Fruit fly (Drosophila melanogaster) whole organism, embryonic: ENCODE measurements around the gene Eip63F-1.

Experiments
- Blimp-1 ChIP-seq: fragments of 200-800 bp; sonication (Bioruptor generic); optimal IDR thresholded peaks from 3 replicates; lab custom pipeline; 2018; ENCODE audit warnings: missing biosample characterization, missing genetic modification characterization, mild to moderate bottlenecking, moderate library complexity, missing genetic modification reagents
- CG10267 ChIP-seq: fragments of 200-800 bp; sonication (Bioruptor generic); optimal IDR thresholded peaks from 2 replicates; lab custom pipeline; 2018; ENCODE audit warnings: missing biosample characterization, mild to moderate bottlenecking, missing genetic modification characterization, moderate library complexity
- CG10979 ChIP-seq: fragments of 200-800 bp; sonication (Bioruptor generic); optimal IDR thresholded peaks from 2 replicates; lab custom pipeline; 2018; ENCODE audit warnings: missing biosample characterization, mild to moderate bottlenecking, missing genetic modification characterization, moderate library complexity
- CG12155 ChIP-seq: fragments of 200-800 bp; sonication (Bioruptor generic); optimal IDR thresholded peaks from 3 replicates; lab custom pipeline; 2016; ENCODE audit warnings: missing biosample characterization, missing genetic modification characterization
- CG1233 ChIP-seq: fragments of 200-800 bp; sonication (Bioruptor generic); optimal IDR thresholded peaks from 4 replicates; lab custom pipeline; 2018; ENCODE audit warnings: missing biosample characterization, mild to moderate bottlenecking, missing genetic modification characterization
- CG12391 ChIP-seq: fragments of 200-800 bp; sonication (Bioruptor generic); optimal IDR thresholded peaks from 3 replicates; lab custom pipeline; 2018; ENCODE audit warnings: missing biosample characterization, mild to moderate bottlenecking, missing genetic modification characterization, moderate library complexity
- CG17361 ChIP-seq: fragments of 200-800 bp; sonication (Bioruptor generic); IDR thresholded peaks from 3 replicates; pipeline ENCODE4 v1.3.6; 2022; ENCODE audit warnings: missing biosample characterization, missing genetic modification characterization
- CG17385 ChIP-seq: fragments of 200-800 bp; sonication (Bioruptor generic); optimal IDR thresholded peaks from 3 replicates; lab custom pipeline; 2018; ENCODE audit warnings: missing biosample characterization, mild to moderate bottlenecking, missing genetic modification characterization
- CG17912 ChIP-seq: fragments of 200-800 bp; sonication (Bioruptor generic); optimal IDR thresholded peaks from 2 replicates; lab custom pipeline; 2018; ENCODE audit warnings: missing biosample characterization, mild to moderate bottlenecking, missing genetic modification characterization
- CG18262 ChIP-seq: fragments of 200-800 bp; optimal IDR thresholded peaks from 3 replicates; lab custom pipeline; 2019; ENCODE audit warnings: missing biosample characterization, mild to moderate bottlenecking, missing genetic modification characterization, moderate library complexity
- CG2129 ChIP-seq: fragments of 200-800 bp; sonication (Bioruptor generic); IDR thresholded peaks from 2 replicates; pipeline ENCODE4 v1.3.6; 2022; ENCODE audit warnings: missing biosample characterization, missing genetic modification characterization; ENCODE audit not compliant: partially characterized antibody
- CG2199 ChIP-seq: fragments of 200-800 bp; sonication (Bioruptor generic); IDR thresholded peaks from 3 replicates; pipeline ENCODE4 v1.3.6; 2022; ENCODE audit warnings: missing biosample characterization, missing genetic modification characterization
- CG30431 ChIP-seq: fragments of 200-800 bp; sonication (Bioruptor generic); optimal IDR thresholded peaks from 2 replicates; lab custom pipeline; 2017; ENCODE audit warnings: missing biosample characterization, missing genetic modification characterization
- CG31365 ChIP-seq: fragments of 200-800 bp; sonication (Bioruptor generic); optimal IDR thresholded peaks from 2 replicates; lab custom pipeline; 2018; ENCODE audit warnings: missing biosample characterization, mild to moderate bottlenecking, missing genetic modification characterization
- CG34224 ChIP-seq: fragments of 200-800 bp; sonication (Bioruptor generic); IDR thresholded peaks from 3 replicates; pipeline ENCODE4 v1.3.6; 2022; ENCODE audit warnings: missing biosample characterization, missing genetic modification characterization; ENCODE audit not compliant: partially characterized antibody
- CG34376 ChIP-seq: fragments of 200-800 bp; sonication (Bioruptor generic); optimal IDR thresholded peaks from 2 replicates; lab custom pipeline; 2018; ENCODE audit warnings: missing biosample characterization, mild to moderate bottlenecking, missing genetic modification characterization
- CG3838 ChIP-seq: fragments of 200-800 bp; sonication (Bioruptor generic); optimal IDR thresholded peaks from 3 replicates; lab custom pipeline; 2016; ENCODE audit warnings: missing biosample characterization, missing genetic modification characterization
- CG4424 ChIP-seq: fragments of 200-800 bp; sonication (Bioruptor generic); optimal IDR thresholded peaks from 3 replicates; lab custom pipeline; 2016; ENCODE audit warnings: missing biosample characterization, missing genetic modification characterization
- CG5245 ChIP-seq: fragments of 200-800 bp; sonication (Bioruptor generic); optimal IDR thresholded peaks from 3 replicates; lab custom pipeline; 2016; ENCODE audit warnings: missing biosample characterization, missing genetic modification characterization
- CG9727 ChIP-seq: fragments of 200-800 bp; sonication (Bioruptor generic); optimal IDR thresholded peaks from 3 replicates; lab custom pipeline; 2017; ENCODE audit warnings: missing biosample characterization, mild to moderate bottlenecking, missing genetic modification characterization
- Chrac-16 ChIP-seq: fragments of 200-800 bp; sonication (Bioruptor generic); optimal IDR thresholded peaks from 3 replicates; lab custom pipeline; 2016; ENCODE audit warnings: missing biosample characterization, missing genetic modification characterization
- Dll ChIP-seq: fragments of 200-800 bp; sonication (Bioruptor generic); IDR thresholded peaks from 4 replicates; pipeline ENCODE4 v1.3.6; 2022; ENCODE audit warnings: missing biosample characterization, missing genetic modification characterization; ENCODE audit not compliant: partially characterized antibody
- Drgx ChIP-seq: fragments of 200-800 bp; sonication (Bioruptor generic); IDR thresholded peaks from 2 replicates; pipeline ENCODE4 v1.3.6; 2022; ENCODE audit warnings: missing biosample characterization, missing genetic modification characterization
- Hsf ChIP-seq: fragments of 200-800 bp; sonication (Bioruptor generic); optimal IDR thresholded peaks from 3 replicates; lab custom pipeline; 2016; ENCODE audit warnings: missing biosample characterization, missing genetic modification characterization
- Lim3 ChIP-seq: fragments of 200-800 bp; sonication (Bioruptor generic); IDR thresholded peaks from 2 replicates; pipeline ENCODE4 v1.3.6; 2022; ENCODE audit warnings: missing biosample characterization, missing genetic modification characterization
- Oli ChIP-seq: fragments of 200-800 bp; sonication (Bioruptor generic); optimal IDR thresholded peaks from 2 replicates; lab custom pipeline; 2018; ENCODE audit warnings: missing biosample characterization, mild to moderate bottlenecking, missing genetic modification characterization, moderate library complexity
- Six4 ChIP-seq: fragments of 200-800 bp; sonication (Bioruptor generic); optimal IDR thresholded peaks from 2 replicates; lab custom pipeline; 2016; ENCODE audit warnings: missing biosample characterization, missing genetic modification characterization
- Xbp1 ChIP-seq: fragments of 200-800 bp; sonication (Bioruptor generic); optimal IDR thresholded peaks from 3 replicates; lab custom pipeline; 2016; ENCODE audit warnings: missing biosample characterization, mild to moderate bottlenecking, missing genetic modification characterization
- Xrp1 ChIP-seq: fragments of 200-800 bp; sonication (Bioruptor generic); IDR thresholded peaks from 2 replicates; pipeline ENCODE4 v1.3.6; 2022; ENCODE audit warnings: missing biosample characterization, missing genetic modification characterization
- abd-A ChIP-seq: fragments of 200-800 bp; sonication (Bioruptor generic); optimal IDR thresholded peaks from 3 replicates; lab custom pipeline; 2019; ENCODE audit warnings: missing biosample characterization, mild to moderate bottlenecking, missing genetic modification characterization, moderate library complexity
- ac ChIP-seq: fragments of 200-800 bp; sonication (Bioruptor generic); optimal IDR thresholded peaks from 3 replicates; lab custom pipeline; 2017; ENCODE audit warnings: missing biosample characterization, mild to moderate bottlenecking, missing genetic modification characterization
- bsh ChIP-seq, 2 experiments: fragments of 200-800 bp; sonication (Bioruptor generic); optimal IDR thresholded peaks; 2 replicates each; lab custom pipeline; 2017 to 2018; ENCODE audit warnings: mild to moderate bottlenecking in 2 of 2, missing biosample characterization in 2 of 2, missing genetic modification characterization in 2 of 2, moderate library complexity in 1 of 2
- cad ChIP-seq: fragments of >200 bp; optimal IDR thresholded peaks from 2 replicates; lab custom pipeline; 2017; ENCODE audit warnings: missing biosample characterization, missing genetic modification characterization
- chif ChIP-seq, 2 experiments: fragments of 200-800 bp; sonication (Bioruptor generic); optimal IDR thresholded peaks; 3 replicates each; lab custom pipeline; 2016; ENCODE audit warnings: missing biosample characterization in 2 of 2, missing genetic modification characterization in 2 of 2
- croc ChIP-seq: fragments of 200-800 bp; sonication (Bioruptor generic); conservative IDR thresholded peaks from 3 replicates; pipeline ENCODE4 v1.3.6; 2022; ENCODE audit warnings: missing biosample characterization, missing genetic modification characterization
- dmrt11E ChIP-seq: fragments of 200-800 bp; sonication (Bioruptor generic); optimal IDR thresholded peaks from 3 replicates; lab custom pipeline; 2018; ENCODE audit warnings: missing biosample characterization, mild to moderate bottlenecking, missing genetic modification characterization, moderate library complexity
- ewg ChIP-seq: fragments of 200-800 bp; sonication (Bioruptor generic); optimal IDR thresholded peaks from 3 replicates; lab custom pipeline; 2017; ENCODE audit warnings: mild to moderate bottlenecking, missing biosample characterization, missing genetic modification reagents, missing genetic modification characterization
- ftz-f1 ChIP-seq: fragments of 200-800 bp; sonication (Bioruptor generic); optimal IDR thresholded peaks from 2 replicates; lab custom pipeline; 2016; ENCODE audit warnings: missing biosample characterization, missing genetic modification characterization
- jing ChIP-seq: fragments of 200-800 bp; sonication (Bioruptor generic); optimal IDR thresholded peaks from 2 replicates; lab custom pipeline; 2018; ENCODE audit warnings: missing biosample characterization, mild to moderate bottlenecking, missing genetic modification characterization
- lola ChIP-seq, 3 experiments: fragments of >200 bp in 2 of 3; fragments of 200-800 bp in 1 of 3; sonication (Bioruptor generic) in 1 of 3; optimal IDR thresholded peaks; 2 replicates each; lab custom pipeline; 2017 to 2019; ENCODE audit warnings: missing biosample characterization in 3 of 3, missing genetic modification characterization in 3 of 3, mild to moderate bottlenecking in 1 of 3, moderate library complexity in 1 of 3
- nerfin-2 ChIP-seq: fragments of 200-800 bp; sonication (Bioruptor generic); IDR thresholded peaks from 2 replicates; pipeline ENCODE4 v1.3.6; 2022; ENCODE audit warnings: missing biosample characterization, missing genetic modification characterization; ENCODE audit not compliant: partially characterized antibody
- nmo ChIP-seq: fragments of 200-800 bp; sonication (Bioruptor generic); optimal IDR thresholded peaks from 2 replicates; lab custom pipeline; 2018; ENCODE audit warnings: missing biosample characterization, mild to moderate bottlenecking, missing genetic modification characterization, moderate library complexity
- nom ChIP-seq: fragments of 200-800 bp; sonication (Bioruptor generic); optimal IDR thresholded peaks from 2 replicates; lab custom pipeline; 2017; ENCODE audit warnings: missing biosample characterization, missing genetic modification characterization, mild to moderate bottlenecking, moderate library complexity, missing genetic modification reagents
- org-1 ChIP-seq: fragments of 200-800 bp; sonication (Bioruptor generic); optimal IDR thresholded peaks from 2 replicates; lab custom pipeline; 2017; ENCODE audit warnings: missing biosample characterization, missing genetic modification characterization
- prd ChIP-seq, 3 experiments: fragments of >200 bp in 2 of 3; fragments of 200-800 bp in 1 of 3; sonication (Bioruptor generic) in 1 of 3; optimal IDR thresholded peaks in 2 of 3; IDR thresholded peaks in 1 of 3; 2 replicates in 2 of 3; 3 replicates in 1 of 3; pipeline versions ENCODE4 v1.3.6 to Lab custom; 2017 to 2022; ENCODE audit warnings: missing biosample characterization in 1 of 3, missing genetic modification characterization in 1 of 3
- row ChIP-seq: fragments of 200-800 bp; sonication (Bioruptor generic); IDR thresholded peaks from 3 replicates; pipeline ENCODE4 v1.3.6; 2022; ENCODE audit warnings: missing biosample characterization, missing genetic modification characterization
- sna ChIP-seq: fragments of 200-800 bp; sonication (Bioruptor generic); IDR thresholded peaks from 2 replicates; pipeline ENCODE4 v1.3.6; 2022; ENCODE audit warnings: missing biosample characterization, missing genetic modification characterization; ENCODE audit not compliant: partially characterized antibody
- tin ChIP-seq: fragments of 200-800 bp; sonication (Bioruptor generic); optimal IDR thresholded peaks from 3 replicates; lab custom pipeline; 2016; ENCODE audit warnings: missing biosample characterization, missing genetic modification characterization
- tll ChIP-seq, 2 experiments: fragments of 200-800 bp in 1 of 2; fragments of >200 bp in 1 of 2; sonication (Bioruptor generic) in 1 of 2; optimal IDR thresholded peaks; 2 replicates each; lab custom pipeline; 2017 to 2019; ENCODE audit warnings: missing biosample characterization in 2 of 2, missing genetic modification characterization in 2 of 2, mild to moderate bottlenecking in 1 of 2, moderate library complexity in 1 of 2

The Eip63F-1 gene

DNA sequence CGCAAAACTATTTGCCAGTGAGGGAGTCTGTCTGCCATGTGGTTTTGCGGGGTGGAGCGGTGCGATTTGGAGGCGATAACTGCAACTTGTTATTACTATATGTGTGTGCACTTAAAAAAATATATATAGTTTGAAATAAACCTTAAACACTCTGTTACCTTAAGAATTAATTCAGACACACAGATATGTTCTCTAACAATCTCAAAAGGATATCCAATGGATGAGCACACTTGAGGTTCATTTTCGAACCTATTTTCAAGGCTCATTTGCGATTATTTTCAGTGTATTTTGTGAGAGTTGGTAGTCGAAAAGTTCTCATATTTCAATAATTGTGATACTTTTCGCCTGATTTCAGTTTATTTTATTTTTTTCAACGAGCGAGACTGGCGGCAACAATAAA is 53.4 kb downstream of the Eip63F-1 start (continued):
- TF ChIP-seq Oli (tag; lab: Kevin White, UChicago) (peak; percentile 26), CG12155 (GFP tag; lab: Kevin White, UChicago) (no peak), ac (peak; percentile 19), CG34376 (GFP tag; lab: Kevin White, UChicago) (no peak), Xrp1 (GFP tag; lab: Robert Waterston, UW) (peak; percentile 49; the same call in 1 of the 2 replicates), tin (GFP tag; lab: Kevin White, UChicago) (peak; percentile 15), nmo (GFP tag; lab: Kevin White, UChicago) (peak; percentile 17), Chrac-16 (peak; percentile 11), Blimp-1 (peak; percentile 16), Six4 (GFP tag; lab: Kevin White, UChicago) (peak; percentile 8), croc (GFP tag; lab: Robert Waterston, UW) (no peak), Hsf (GFP tag; lab: Kevin White, UChicago) (peak; percentile 5), bsh (GFP tag; optimal IDR thresholded peaks at IDR 0.05; lab: Kevin White, UChicago) (peak in 1 of 2 experiments; percentile 51), CG18262 (peak; percentile 10), lola (GFP tag; optimal IDR thresholded peaks at IDR 0.05; lab: Kevin White, UChicago) (peak in 1 of 3 experiments; percentile 37), CG10267 (peak; percentile 36), ftz-f1 (GFP tag; lab: Kevin White, UChicago) (no peak), dmrt11E (peak; percentile 72), Xbp1 (peak; percentile 13), prd (optimal IDR thresholded peaks at IDR 0.05; lab: Kevin White, UChicago) (no peak), prd (GFP tag; IDR thresholded peaks at IDR 0.05; lab: Robert Waterston, UW) (peak; percentile 38; the same call in 1 of the 3 replicates), CG12391 (tag; lab: Kevin White, UChicago) (peak; percentile 32), CG30431 (peak; percentile 12), row (0 out of 3 replicates have a peak, but pooled peaks have one; percentile 15), nerfin-2 (GFP tag; lab: Robert Waterston, UW) (no peak), CG9727 (peak; percentile 35), CG17385 (GFP tag; lab: Kevin White, UChicago) (no peak), CG5245 (GFP tag; lab: Kevin White, UChicago) (peak; percentile 18), CG4424 (GFP tag; lab: Kevin White, UChicago) (no peak), CG34224 (no peak), abd-A (tag; lab: Kevin White, UChicago) (no peak), chif (GFP tag; optimal IDR thresholded peaks at IDR 0.05; lab: Kevin White, UChicago) (peak in 1 of 2 experiments; percentile 21)

DNA sequence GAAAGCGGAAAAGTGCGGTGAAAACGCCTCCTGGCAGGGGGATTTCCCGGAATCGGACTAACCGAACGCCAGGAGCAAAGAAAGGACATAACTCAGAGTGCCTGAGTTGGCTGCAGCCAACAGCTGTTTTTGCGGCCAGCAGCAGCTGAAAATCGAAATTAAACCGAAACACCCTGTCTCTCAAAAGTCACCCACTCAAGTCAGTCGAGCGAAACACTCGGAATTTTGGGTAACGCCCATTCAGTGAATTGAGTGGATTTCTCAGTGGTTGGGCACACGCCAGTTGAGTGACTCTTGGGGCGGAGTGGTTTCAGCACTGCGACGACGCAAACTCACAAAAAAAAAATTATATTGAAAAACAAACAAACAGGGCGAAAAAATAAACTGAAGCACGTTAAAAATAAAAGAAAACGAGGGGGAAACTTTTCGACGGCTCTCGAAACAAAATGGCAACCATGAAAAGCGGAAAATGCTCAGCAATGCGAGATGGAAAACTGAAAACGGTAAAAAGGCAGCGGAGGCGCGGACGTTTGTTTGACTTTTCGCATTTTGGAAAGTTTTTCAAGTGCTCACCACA is 56.6 kb downstream of the Eip63F-1 start:
- TF ChIP-seq bsh (GFP tag; optimal IDR thresholded peaks at IDR 0.05; lab: Kevin White, UChicago) (peak in 1 of 2 experiments; percentile 78), CG3838 (GFP tag; lab: Kevin White, UChicago) (no peak), Drgx (GFP tag; lab: Robert Waterston, UW) (peak; percentile 88), CG17912 (no peak), sna (GFP tag; lab: Robert Waterston, UW) (0 out of 2 replicates have a peak, but pooled peaks have one; percentile 49), CG1233 (no peak), CG2199 (GFP tag; lab: Robert Waterston, UW) (peak; percentile 57; the same call in 1 of the 3 replicates), Dll (GFP tag; lab: Robert Waterston, UW) (no peak), CG31365 (tag; lab: Kevin White, UChicago) (no peak), CG17361 (no peak), CG2129 (GFP tag; lab: Robert Waterston, UW) (no peak), nom (GFP tag; lab: Kevin White, UChicago) (peak; percentile 95), cad (GFP tag; lab: Kevin White, UChicago) (peak; percentile 31), jing (peak; percentile 14), tll (GFP tag; optimal IDR thresholded peaks at IDR 0.05; lab: Kevin White, UChicago) (peak in 1 of 2 experiments; percentile 56), CG10979 (tag; lab: Kevin White, UChicago) (no peak), org-1 (GFP tag; lab: Kevin White, UChicago) (no peak), Lim3 (GFP tag; lab: Robert Waterston, UW) (no peak), ewg (GFP tag; lab: Kevin White, UChicago) (peak; percentile 21)
